Worm (Caenorhabditis elegans) whole organism, early embryonic: ENCODE measurements around the gene anp-1.

ENCODE experiments used
- ama-1 ChIP-seq: fragments of 150-350 bp; optimal IDR thresholded peaks from 2 replicates; lab custom pipeline; 2014
- hnd-1 ChIP-seq: sonication (generic microtip); optimal IDR thresholded peaks from 2 replicates; lab custom pipeline; 2016; ENCODE audit warnings: missing genetic modification characterization, missing compliant biosample characterization
- tbx-37 ChIP-seq: fragments of 200-800 bp; sonication (Bioruptor generic); conservative IDR thresholded peaks from 2 replicates; pipeline ENCODE4 v1.3.6; 2022; ENCODE audit warnings: missing genetic modification reagents, missing genetic modification characterization, missing compliant biosample characterization

DNA sequence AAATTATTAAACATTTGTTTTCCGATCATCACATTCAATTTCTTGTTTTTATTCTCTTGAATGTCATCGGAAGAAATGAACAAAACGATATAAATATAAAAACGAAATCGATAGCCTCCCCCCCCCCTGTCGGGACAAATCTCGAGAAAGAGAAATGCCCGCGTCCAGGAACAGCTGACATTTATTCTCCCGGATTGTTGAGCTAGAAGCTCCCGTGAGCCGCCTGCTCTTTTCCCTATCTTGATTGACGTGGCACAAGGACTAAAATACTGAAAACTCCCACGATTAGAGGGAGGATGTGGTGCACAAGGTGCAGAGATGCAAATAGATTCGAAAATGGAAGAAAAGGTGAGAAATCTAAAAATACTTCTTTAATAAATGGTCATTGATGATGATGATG, 37.6 kb downstream of the anp-1 start:
- TF ChIP-seq tbx-37 = no peak
- TF ChIP-seq hnd-1 (tag; lab: Kevin White, UChicago) = no peak
- TF ChIP-seq ama-1 (lab: Kevin White, UChicago) = no peak
